Worm (Caenorhabditis elegans) whole organism, L1 larva: ENCODE data around the gene W06D11.1.

ENCODE experiments used
- Y116A8C.19 ChIP-seq: sonication (generic microtip); optimal IDR thresholded peaks from 2 replicates; lab custom pipeline; 2016; ENCODE audit warnings: missing compliant biosample characterization, missing genetic modification characterization, borderline replicate concordance
- aly-2 ChIP-seq: fragments of 150-350 bp; optimal IDR thresholded peaks from 2 replicates; lab custom pipeline; 2014; ENCODE audit warnings: missing biosample characterization, missing genetic modification characterization
- lin-13 ChIP-seq: fragments of 150-350 bp; optimal IDR thresholded peaks from 2 replicates; lab custom pipeline; 2014; ENCODE audit warnings: missing biosample characterization, missing genetic modification reagents, missing genetic modification characterization
- lsy-2 ChIP-seq, 2 experiments: fragments of 150-350 bp; optimal IDR thresholded peaks; 2 replicates each; lab custom pipeline; 2014; ENCODE audit warnings: missing biosample characterization in 2 of 2, missing genetic modification characterization in 2 of 2
- mab-9 ChIP-seq: fragments of 200-800 bp; sonication (Bioruptor generic); IDR thresholded peaks from 2 replicates; pipeline ENCODE4 v1.3.6; 2022; ENCODE audit warnings: missing genetic modification reagents, missing genetic modification characterization, missing compliant biosample characterization
- mdl-1 ChIP-seq, 2 experiments: fragments of 150-350 bp; optimal IDR thresholded peaks; 2 replicates each; lab custom pipeline; 2014 to 2017; ENCODE audit warnings: missing biosample characterization in 2 of 2, missing genetic modification characterization in 2 of 2, inconsistent platforms in 1 of 2
- nhr-237 ChIP-seq: fragments of 150-350 bp; optimal IDR thresholded peaks from 2 replicates; lab custom pipeline; 2014; ENCODE audit warnings: missing biosample characterization, missing genetic modification characterization
- nhr-28 ChIP-seq: fragments of 150-350 bp; optimal IDR thresholded peaks from 2 replicates; lab custom pipeline; 2014; ENCODE audit warnings: missing biosample characterization, missing genetic modification characterization
- nhr-76 ChIP-seq: sonication (generic microtip); optimal IDR thresholded peaks from 2 replicates; lab custom pipeline; 2017; ENCODE audit warnings: missing biosample characterization, missing genetic modification characterization
- nhr-90 ChIP-seq: sonication (generic microtip); optimal IDR thresholded peaks from 2 replicates; lab custom pipeline; 2016; ENCODE audit warnings: mild to moderate bottlenecking, missing genetic modification characterization, missing compliant biosample characterization; ENCODE audit not compliant: poor library complexity
- unc-98 ChIP-seq: fragments of 200-800 bp; sonication (Bioruptor generic); IDR thresholded peaks from 2 replicates; pipeline ENCODE4 v1.3.6; 2022; ENCODE audit warnings: missing genetic modification characterization, missing compliant biosample characterization

- TF ChIP-seq mab-9 (GFP tag; lab: Robert Waterston, UW) (no peak), nhr-28 (tag; lab: Kevin White, UChicago) (no peak), nhr-90 (tag; lab: Kevin White, UChicago) (no peak), aly-2 (no peak), nhr-76 (tag; lab: Kevin White, UChicago) (no peak), mdl-1 (tag; optimal IDR thresholded peaks at IDR 0.05; lab: Kevin White, UChicago) (no peak), nhr-237 (no peak), unc-98 (GFP tag; lab: Robert Waterston, UW) (no peak), Y116A8C.19 (tag; lab: Kevin White, UChicago) (no peak), lin-13 (GFP tag; lab: Kevin White, UChicago) (no peak), lsy-2 (tag; optimal IDR thresholded peaks at IDR 0.05; lab: Kevin White, UChicago) (no peak)
Observed at ce11 chrX:12313779-12314178, 19.4 kb downstream of the W06D11.1 start.
